Fruit fly (Drosophila melanogaster) whole organism, prepupa: ENCODE results near the gene Cdk1.

Experiments used
- Blimp-1 ChIP-seq: fragments of 200-800 bp; sonication (Bioruptor generic); optimal IDR thresholded peaks from 3 replicates; lab custom pipeline; 2017; ENCODE audit warnings: missing biosample characterization, missing genetic modification characterization, mild to moderate bottlenecking, moderate library complexity, missing genetic modification reagents
- CG10669 ChIP-seq: fragments of 200-800 bp; sonication (Bioruptor generic); optimal IDR thresholded peaks from 3 replicates; lab custom pipeline; 2018; ENCODE audit warnings: missing biosample characterization, mild to moderate bottlenecking, missing genetic modification characterization, moderate library complexity
- CG11762 ChIP-seq: fragments of 200-800 bp; sonication (Bioruptor generic); optimal IDR thresholded peaks from 3 replicates; lab custom pipeline; 2016; ENCODE audit warnings: missing biosample characterization, missing genetic modification characterization; ENCODE audit not compliant: insufficient read depth
- CG16779 ChIP-seq: fragments of 200-800 bp; sonication (Bioruptor generic); optimal IDR thresholded peaks from 3 replicates; lab custom pipeline; 2017; ENCODE audit warnings: missing biosample characterization, mild to moderate bottlenecking, missing genetic modification characterization
- CG34406 ChIP-seq: fragments of 200-800 bp; sonication (Bioruptor generic); optimal IDR thresholded peaks from 3 replicates; lab custom pipeline; 2016; ENCODE audit warnings: missing biosample characterization, missing genetic modification characterization
- CG6163 ChIP-seq: fragments of 200-800 bp; sonication (Bioruptor generic); IDR thresholded peaks from 3 replicates; pipeline ENCODE4 v1.3.6; 2022; ENCODE audit warnings: missing biosample characterization, missing genetic modification characterization
- CG7368 ChIP-seq: fragments of 200-800 bp; sonication (Bioruptor generic); optimal IDR thresholded peaks from 3 replicates; lab custom pipeline; 2016; ENCODE audit warnings: missing biosample characterization, missing genetic modification characterization
- Hr38 ChIP-seq: sonication (Bioruptor generic); optimal IDR thresholded peaks from 2 replicates; lab custom pipeline; 2016; ENCODE audit warnings: missing biosample characterization, missing genetic modification characterization
- Met ChIP-seq: fragments of 200-800 bp; sonication (Bioruptor generic); optimal IDR thresholded peaks from 3 replicates; lab custom pipeline; 2016; ENCODE audit warnings: missing biosample characterization, missing genetic modification characterization
- Smox ChIP-seq: fragments of 200-800 bp; sonication (Bioruptor generic); optimal IDR thresholded peaks from 3 replicates; lab custom pipeline; 2016; ENCODE audit warnings: missing biosample characterization, missing genetic modification characterization
- cyc ChIP-seq: fragments of 200-800 bp; sonication (Bioruptor generic); optimal IDR thresholded peaks from 3 replicates; lab custom pipeline; 2016; ENCODE audit warnings: missing biosample characterization, missing genetic modification characterization
- fd85E ChIP-seq: fragments of 200-800 bp; sonication (Bioruptor generic); optimal IDR thresholded peaks from 3 replicates; lab custom pipeline; 2016; ENCODE audit warnings: missing biosample characterization, missing genetic modification characterization
- fkh ChIP-seq: fragments of 200-800 bp; sonication (Bioruptor generic); optimal IDR thresholded peaks from 3 replicates; lab custom pipeline; 2017; ENCODE audit warnings: missing biosample characterization, mild to moderate bottlenecking, missing genetic modification characterization, moderate library complexity
- pdm3 ChIP-seq: fragments of 200-800 bp; sonication (Bioruptor generic); optimal IDR thresholded peaks from 3 replicates; lab custom pipeline; 2016; ENCODE audit warnings: missing biosample characterization, missing genetic modification characterization
- vri ChIP-seq: fragments of 200-800 bp; sonication (Bioruptor generic); optimal IDR thresholded peaks from 3 replicates; lab custom pipeline; 2016; ENCODE audit warnings: missing biosample characterization, mild to moderate bottlenecking, missing genetic modification characterization

The Cdk1 gene

dm6 chr2L:10334854-10335277 lies 51.2 kb downstream of the Cdk1 start (continued):
- TF ChIP-seq CG11762 (GFP tag; lab: Kevin White, UChicago) (no peak), cyc (GFP tag; lab: Kevin White, UChicago) (no peak), pdm3 (GFP tag; lab: Kevin White, UChicago) (peak; percentile 14), Met (GFP tag; lab: Kevin White, UChicago) (peak; percentile 38), CG7368 (GFP tag; lab: Kevin White, UChicago) (no peak), Hr38 (GFP tag; lab: Kevin White, UChicago) (no peak), CG6163 (GFP tag; lab: Robert Waterston, UW) (no peak), CG16779 (tag; lab: Kevin White, UChicago) (no peak), CG10669 (GFP tag; lab: Kevin White, UChicago) (peak; percentile 33), Blimp-1 (GFP tag; lab: Kevin White, UChicago) (no peak), Smox (GFP tag; lab: Kevin White, UChicago) (no peak), vri (peak; percentile 98), fd85E (GFP tag; lab: Kevin White, UChicago) (no peak), CG34406 (no peak), fkh (GFP tag; lab: Kevin White, UChicago) (peak; percentile 98)
- TF ChIP-seq, all 60 proteins: peak for 23
